Fruit fly (Drosophila melanogaster) whole organism, embryonic: ENCODE data around the gene CG9164.

Experiments used
- HLH3B ChIP-seq: fragments of 200-800 bp; sonication (Bioruptor generic); IDR thresholded peaks from 2 replicates; pipeline ENCODE4 v1.3.6; 2022; ENCODE audit warnings: missing biosample characterization, missing genetic modification characterization
- cas ChIP-seq: fragments of 200-800 bp; sonication (Bioruptor generic); IDR thresholded peaks from 2 replicates; pipeline ENCODE4 v1.3.6; 2022; ENCODE audit warnings: missing biosample characterization, missing genetic modification characterization
- klu ChIP-seq: fragments of 200-800 bp; sonication (Bioruptor generic); IDR thresholded peaks from 2 replicates; pipeline ENCODE4 v1.3.6; 2022; ENCODE audit warnings: missing biosample characterization, missing genetic modification characterization
- luna ChIP-seq: fragments of 200-800 bp; sonication (Bioruptor generic); optimal IDR thresholded peaks from 2 replicates; lab custom pipeline; 2016; ENCODE audit warnings: missing biosample characterization, missing genetic modification characterization
- org-1 ChIP-seq: fragments of 200-800 bp; sonication (Bioruptor generic); optimal IDR thresholded peaks from 2 replicates; lab custom pipeline; 2017; ENCODE audit warnings: missing biosample characterization, missing genetic modification characterization
- z ChIP-seq: fragments of 200-800 bp; sonication (Bioruptor generic); IDR thresholded peaks from 3 replicates; pipeline ENCODE4 v1.3.6; 2022; ENCODE audit warnings: missing biosample characterization, missing genetic modification characterization

DNA sequence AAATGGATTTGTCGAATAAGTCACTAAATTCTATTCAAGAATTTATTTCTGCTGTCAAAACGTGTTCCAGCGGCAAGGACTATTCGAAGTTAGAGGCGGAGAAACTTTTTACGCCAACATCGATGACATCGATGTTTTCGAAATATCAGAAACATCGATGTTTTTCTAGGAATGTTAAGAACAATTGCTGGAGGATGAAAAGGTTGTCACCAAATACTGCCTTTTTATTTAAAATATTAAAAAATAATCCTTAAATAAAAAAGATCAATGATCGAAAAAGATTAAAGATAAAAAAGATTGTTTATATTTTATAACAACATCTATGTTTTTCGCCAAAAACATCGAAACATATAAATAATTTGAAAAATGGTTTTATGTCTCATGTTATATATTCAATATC lies 43.2 kb downstream of the CG9164 start, which contains the start of gene CG9123:
- TF ChIP-seq org-1 (GFP tag; lab: Kevin White, UChicago) (no peak), klu (GFP tag; lab: Robert Waterston, UW) (no peak), z (GFP tag; lab: Robert Waterston, UW) (no peak), cas (no peak), HLH3B (GFP tag; lab: Robert Waterston, UW) (no peak), luna (GFP tag; lab: Kevin White, UChicago) (no peak)
